Worm (Caenorhabditis elegans) whole organism, L3 larva: ENCODE data around the gene Y46D2A.1.

ENCODE experiments used
- R02D3.7 ChIP-seq: fragments of 150-350 bp; optimal IDR thresholded peaks from 2 replicates; lab custom pipeline; 2014; ENCODE audit warnings: missing biosample characterization, missing genetic modification characterization
- nhr-25 ChIP-seq: sonication (generic microtip); optimal IDR thresholded peaks from 2 replicates; lab custom pipeline; 2017; ENCODE audit warnings: missing biosample characterization, missing genetic modification characterization
- ztf-11 ChIP-seq: fragments of 150-350 bp; optimal IDR thresholded peaks from 2 replicates; lab custom pipeline; 2014; ENCODE audit warnings: missing biosample characterization, missing genetic modification characterization

- no peak for TF ChIP-seq ztf-11 (tag; lab: Kevin White, UChicago)
- no peak for TF ChIP-seq nhr-25 (tag; lab: Kevin White, UChicago)
- no peak for TF ChIP-seq R02D3.7
Observed at ce11 chrII:3295193-3295592, 27.2 kb upstream of the Y46D2A.1 start, which contains the start of gene btb-17.
